Fruit fly (Drosophila melanogaster) ovary, adult (tissue): ENCODE results near the gene mRpL46.

ENCODE experiments used
- CG17801 ChIP-seq: fragments of 200-800 bp; optimal IDR thresholded peaks from 2 replicates; lab custom pipeline; 2019; ENCODE audit warnings: missing biosample characterization, mild to moderate bottlenecking, missing genetic modification characterization, moderate library complexity; ENCODE audit not compliant: partially characterized antibody

mRpL46 gene

DNA sequence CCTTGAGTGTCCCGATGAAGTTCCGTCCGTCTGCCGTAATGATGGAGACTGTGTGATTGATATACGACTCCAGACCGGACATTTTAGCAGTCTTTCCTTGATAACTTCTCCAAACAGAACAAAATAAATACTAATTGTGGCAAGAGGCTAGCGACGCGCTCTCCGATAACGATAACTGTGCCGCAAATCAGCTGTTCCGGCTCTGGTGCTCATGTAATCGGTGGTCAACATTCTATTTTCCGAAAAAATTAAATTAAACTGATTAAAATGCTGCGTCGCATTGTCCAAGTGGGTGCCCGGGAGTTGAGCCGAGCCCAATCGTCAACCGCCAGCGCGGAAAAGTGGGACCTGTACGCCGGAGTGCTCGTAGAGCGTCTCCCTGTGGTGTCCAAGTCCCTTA, at the start of gene mRpL46, which contains the start of gene CG2021:
TSS of gene mRpL46 (plus strand) at position 191 of the 400 bp plus-strand sequence.
TSS of gene CG2021 (minus strand) at position 163 of the 400 bp plus-strand sequence.
- TF ChIP-seq CG17801, result no peak

DNA sequence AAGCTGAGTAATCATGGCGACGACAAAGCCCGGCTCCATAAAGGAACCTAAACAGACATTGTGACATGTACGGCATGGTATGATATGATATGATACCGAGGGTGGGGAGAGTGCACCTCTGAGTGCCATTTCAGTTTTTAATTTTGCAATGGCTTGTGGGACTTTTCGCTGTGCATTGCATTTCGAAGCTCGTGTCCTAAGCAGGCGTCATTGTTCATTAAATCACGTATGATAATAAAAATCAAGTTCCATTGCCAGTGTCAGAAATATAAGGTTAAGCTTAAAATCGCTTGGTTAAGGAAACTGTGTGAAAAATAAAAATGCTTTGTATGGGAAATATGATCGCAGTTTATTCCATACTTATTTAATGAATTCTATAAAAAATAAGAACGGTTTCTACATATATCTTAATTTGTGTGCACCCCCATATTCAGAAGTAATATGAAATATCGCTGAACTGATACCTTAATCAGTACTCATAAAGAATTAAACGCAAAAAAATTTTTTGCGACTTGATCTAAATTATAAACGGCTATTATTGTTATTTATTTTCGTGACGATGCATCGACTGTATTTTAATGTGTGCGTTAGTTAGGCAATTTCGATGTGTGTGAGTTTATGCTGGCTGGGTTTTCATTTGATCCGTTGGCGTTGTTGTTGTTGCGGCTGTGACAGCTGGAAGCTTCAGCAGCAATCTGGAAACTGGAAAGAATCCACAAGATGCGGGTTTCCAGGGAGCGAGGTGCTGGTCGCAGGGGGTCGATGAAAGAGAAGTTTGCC, 47.7 kb upstream of the mRpL46 start:
- TF ChIP-seq CG17801, result no peak

DNA sequence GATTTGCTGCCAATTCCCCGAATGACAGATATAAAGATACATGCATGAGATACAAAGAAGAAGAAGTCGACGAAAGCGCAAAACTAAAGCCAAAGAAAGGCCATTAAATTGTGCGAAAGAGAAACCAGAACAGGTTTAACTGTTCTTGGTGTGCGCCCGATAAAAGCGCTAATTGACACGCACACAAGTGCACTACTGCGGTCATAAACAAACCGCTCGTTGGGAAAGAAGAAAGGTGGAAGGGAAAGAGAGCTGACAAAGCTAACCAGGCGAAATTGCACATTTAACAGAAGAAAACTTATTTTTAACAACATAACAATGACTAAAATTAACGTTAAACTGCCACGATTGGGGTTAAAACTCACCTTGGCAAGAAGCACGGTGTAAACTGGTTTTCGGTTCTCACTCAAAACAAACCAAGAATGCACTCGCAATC, 47.1 kb upstream of the mRpL46 start:
- TF ChIP-seq CG17801, result no peak

DNA sequence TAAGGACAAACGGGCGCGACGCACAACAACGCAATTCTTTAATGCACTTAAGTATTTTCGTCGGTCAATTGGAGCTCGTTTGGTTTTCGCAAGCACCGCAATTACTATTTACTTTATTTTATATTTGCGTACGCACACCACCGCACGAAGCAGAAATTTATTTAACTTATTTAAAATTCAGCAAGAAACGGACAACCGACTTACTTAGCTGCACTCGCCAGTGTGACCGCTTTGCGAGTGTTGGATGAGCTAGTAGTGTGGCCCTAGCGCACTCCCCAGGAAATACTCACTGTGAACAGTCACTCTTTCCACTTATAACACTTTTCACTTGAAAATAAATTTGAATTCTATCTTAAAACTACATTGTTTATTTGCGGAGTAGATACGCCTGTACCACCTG, 46.4 kb upstream of the mRpL46 start, which contains the start of gene drpr:
TSS of gene drpr (minus strand) at position 235 of the 400 bp plus-strand sequence.
- peak; percentile 45 for TF ChIP-seq CG17801

DNA sequence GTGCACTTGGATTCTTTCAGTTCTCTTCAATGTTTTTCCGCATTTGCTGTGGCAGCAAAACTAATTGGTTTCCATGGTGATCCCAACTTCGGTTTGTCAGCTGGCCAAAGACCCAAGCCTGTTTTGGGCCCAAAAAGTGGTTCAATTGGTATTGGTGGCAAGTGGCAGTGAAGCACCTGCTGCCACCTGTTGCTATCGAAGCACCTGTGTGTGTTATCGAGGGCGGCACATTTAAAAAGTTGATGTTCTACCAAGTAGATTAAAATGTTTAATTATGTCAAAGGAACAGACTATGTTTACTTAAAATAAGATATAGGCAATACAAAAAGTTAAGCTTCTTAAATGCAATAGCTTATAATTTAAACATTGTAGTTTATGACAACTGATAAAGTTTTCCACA, 41.6 kb upstream of the mRpL46 start, which contains the start of gene Oseg4:
TSS of gene Oseg4 (minus strand) at position 165 of the 400 bp plus-strand sequence.
- no peak for TF ChIP-seq CG17801

DNA sequence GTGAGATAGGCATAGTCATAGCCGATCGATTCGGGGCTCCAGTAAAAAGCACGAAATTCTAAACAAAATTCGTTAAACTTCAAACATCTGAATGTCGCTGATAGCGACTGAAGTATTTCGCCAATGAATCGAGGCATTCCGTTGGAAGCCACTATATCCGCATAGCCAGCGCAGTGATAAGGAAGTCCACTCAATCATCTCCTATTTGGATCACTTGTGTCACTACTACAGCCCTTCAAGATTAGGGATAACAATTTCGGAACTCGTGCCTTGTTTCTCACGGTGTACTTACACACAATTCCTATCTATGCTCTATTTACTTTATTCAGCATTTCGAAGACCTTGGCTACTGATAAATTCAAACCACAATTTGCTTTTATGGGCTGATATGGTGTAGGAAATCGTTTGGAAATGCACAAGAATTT, 39.3 kb upstream of the mRpL46 start, which contains the start of gene PIG-Wb:
TSS of gene PIG-Wb (minus strand) at position 209 of the 425 bp plus-strand sequence.
- TF ChIP-seq CG17801, result no peak

DNA sequence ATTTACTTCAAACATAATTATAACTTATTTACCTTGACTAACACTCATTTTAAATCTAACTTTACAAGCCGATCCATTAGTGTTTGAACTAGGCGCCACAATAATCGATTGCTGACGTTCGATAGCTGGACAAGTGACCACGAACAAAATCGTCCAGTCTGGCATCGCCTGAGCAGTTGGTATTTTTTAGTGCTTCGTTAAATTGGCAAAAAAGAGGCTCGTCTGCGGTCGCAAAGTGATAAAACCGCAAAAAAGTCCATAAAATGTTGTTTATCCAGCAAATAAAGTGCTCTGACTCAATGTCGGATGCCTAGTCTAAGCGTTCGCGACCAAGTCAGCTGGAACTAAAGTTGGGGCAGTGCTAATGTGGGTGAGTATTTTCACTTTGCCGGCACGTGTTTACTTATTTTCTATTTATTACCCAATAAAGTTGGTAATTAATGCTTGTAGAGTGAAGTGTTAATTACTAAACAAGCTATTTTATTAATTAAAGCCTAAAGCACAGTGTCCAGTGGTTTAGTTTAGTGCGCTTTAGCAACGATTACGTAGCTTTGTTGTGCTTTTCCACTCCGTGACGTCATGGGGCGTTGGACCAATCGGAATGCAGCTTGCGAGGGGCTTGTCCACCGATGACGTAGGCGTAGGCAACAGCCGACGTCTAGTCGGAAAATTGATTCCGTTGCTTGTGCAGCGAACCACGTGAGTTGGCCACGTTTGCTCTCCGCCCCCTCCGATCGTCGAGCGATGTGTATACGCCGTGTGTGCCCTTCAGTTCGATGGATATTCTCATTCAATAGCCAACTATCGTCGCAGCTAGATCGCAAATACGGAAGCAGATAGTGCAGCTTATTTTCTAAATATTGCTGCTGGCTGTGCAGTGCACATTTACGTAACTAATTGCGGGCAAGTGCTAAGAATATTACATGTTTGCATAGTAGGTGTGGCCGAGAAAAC, 38.6 kb upstream of the mRpL46 start, which contains the start of gene Gk2:
TSS of gene Gk2 (plus strand) at position 33 of the 954 bp plus-strand sequence.
- no peak for TF ChIP-seq CG17801

DNA sequence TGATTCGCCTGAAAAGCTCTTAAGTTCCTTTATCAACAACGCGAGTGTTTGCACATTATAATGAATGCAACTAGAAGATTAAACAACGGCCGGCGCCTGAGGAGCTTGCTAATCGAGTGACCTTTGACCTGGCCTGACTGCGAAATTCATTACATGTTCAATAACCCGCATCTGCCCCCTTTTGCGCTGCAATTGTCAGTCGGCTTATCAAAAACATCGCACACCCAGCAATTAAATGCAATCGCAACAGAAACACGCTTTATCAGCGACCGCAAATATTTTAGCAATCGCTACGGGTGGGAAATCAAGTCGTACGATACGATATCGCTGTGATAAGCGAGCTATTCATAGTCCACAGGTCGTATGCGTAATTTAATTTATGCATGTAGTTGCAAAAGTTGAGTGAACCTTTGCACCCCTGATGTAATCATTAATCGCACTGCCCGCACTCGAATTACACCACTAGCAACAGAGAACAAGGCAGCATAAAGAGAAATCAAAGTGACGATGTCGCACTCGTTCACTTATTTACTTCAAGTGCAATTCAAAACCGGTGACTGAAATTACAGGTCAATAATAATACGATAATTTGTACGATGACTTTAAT, 37.6 kb upstream of the mRpL46 start:
- TF ChIP-seq CG17801, result peak; percentile 3

DNA sequence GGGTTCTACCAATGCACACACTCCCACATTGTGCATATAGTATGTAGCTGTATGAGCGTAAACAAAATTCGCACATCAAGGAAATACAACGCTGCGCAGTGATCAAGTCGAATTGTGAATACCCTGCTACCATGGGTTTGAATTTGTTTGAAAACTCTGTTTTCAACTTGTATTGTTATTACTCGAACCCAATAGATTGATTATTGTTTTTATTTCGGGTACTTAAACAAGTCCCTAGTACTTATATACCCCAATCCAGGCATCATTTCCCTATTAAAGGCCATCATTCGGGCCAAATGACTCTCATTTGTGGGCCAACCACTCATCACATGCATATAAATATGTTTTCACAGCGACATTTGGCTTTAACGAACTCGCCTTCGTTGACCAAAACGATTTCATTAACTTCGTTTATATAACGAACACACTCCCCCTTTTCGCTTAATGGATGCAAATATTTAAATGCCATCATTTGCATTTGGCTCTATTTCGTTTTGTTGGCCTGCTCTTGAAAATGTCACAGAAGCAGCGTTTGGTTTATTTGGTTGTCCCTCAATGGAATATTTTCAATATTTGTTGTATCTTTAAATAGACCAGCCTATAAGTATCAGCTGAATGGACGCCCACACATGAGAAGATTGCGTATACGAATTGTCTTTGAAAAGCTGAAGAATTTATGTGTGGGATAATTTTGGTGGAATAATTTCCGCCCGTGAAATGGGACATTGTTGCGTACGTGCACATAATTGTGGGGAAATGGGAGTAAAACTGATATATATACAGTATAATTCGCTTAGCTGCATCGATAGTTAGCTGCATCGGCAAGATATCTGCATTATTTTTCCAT, 36.9 kb upstream of the mRpL46 start:
- no peak for TF ChIP-seq CG17801

DNA sequence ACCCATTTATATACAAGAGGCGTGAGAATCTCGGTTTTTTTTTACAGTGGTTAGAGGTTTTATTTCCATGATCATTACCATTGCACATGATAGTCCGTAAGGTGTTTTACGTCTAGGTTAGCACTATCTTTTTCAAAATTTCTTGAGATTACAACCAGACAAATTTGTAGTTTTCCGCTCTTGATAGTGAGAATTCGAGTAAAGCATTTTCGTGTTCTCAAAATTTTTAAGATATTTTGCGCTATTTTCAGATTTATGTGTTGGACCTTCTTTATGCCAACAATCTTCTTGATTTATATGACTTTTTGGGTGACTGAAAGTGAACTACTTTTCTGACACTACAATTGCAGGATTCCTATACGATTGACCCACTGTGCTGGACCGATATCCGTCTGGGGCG, 36.1 kb upstream of the mRpL46 start:
- no peak for TF ChIP-seq CG17801

DNA sequence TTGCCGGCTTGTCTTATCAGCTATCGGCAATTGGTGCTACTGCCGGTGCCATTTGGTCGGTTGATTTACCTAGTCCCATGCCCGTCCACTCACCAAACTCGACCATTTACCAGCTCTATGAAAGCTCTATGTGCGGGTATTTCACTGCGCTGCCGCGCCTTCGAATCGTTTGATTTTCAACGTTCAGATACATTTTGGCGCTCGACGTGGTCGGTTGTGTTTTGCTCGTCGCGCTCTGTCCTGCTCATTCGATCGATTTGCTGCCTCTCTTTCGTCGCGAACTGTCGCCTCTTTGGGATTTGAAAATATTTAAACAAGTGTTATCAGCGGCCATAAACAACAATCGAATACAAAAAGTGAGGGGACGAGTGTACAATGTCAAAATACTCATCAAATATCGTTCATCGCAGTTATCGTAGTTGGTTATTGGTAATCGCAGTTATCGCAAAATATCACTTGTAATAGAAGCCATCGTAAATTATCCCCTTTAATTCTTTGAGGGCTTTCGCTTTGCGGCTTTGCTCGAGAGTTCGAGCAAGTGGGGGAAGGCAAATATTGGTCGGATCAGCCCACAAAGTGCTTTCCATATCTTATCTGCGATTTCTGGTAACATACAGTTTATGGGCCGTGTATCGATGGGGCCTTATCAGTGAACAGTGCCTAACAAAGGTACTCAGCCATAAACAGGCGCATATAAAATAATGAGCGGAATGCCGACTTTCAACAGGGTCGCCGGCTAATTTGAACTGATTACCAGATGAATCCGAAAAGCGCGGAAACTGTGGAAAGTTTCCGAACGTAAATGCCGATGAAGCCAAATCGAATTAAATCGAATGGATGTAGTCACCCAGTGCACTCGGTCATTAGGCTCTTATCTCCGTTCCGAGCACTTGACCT, 35.3 kb upstream of the mRpL46 start:
- no peak for TF ChIP-seq CG17801

DNA sequence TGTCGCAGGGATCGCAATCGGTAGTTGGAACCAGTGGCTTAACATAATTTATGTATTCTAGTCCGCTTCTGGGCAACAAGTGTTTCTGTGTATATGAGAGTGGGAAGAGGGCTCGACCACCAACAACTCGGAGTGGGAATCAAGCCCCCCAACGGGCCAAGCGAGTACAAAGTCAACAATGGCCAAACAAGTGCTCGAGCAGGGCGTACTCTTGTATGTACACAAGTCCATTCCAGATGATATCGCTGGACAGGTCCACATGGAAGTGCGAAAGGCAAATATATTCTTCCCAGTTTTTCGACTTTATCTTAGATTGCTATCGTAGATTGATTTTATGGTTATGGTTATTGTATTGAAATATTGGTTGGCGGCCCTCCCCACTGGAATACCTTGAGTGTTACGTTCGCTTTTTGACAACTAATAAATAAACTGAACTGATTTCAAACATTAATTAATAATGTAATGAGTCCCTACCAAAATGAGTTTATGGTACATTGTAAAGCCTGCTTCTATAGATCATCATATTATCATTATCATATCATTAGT, 34.6 kb upstream of the mRpL46 start:
- no peak for TF ChIP-seq CG17801

DNA sequence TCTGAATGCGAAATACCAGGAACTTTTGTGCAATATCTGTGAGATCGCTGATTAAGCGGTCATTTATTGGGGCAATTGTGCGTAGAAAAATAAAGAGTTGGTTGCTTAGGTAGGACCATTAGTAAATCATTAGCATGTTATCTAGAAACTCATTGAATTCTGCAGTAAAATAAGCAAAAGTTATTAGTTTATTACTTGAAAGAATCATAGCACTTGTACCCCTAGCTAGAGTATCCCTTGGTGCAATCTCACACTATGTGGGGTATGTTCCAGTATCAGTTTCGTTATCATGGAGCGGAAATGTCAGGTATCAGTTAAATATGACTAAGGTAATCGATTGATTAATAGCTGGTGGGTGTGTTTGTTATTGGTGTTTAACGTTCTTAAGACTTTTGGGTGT, 31.8 kb upstream of the mRpL46 start:
- no peak for TF ChIP-seq CG17801
